Worm (Caenorhabditis elegans) whole organism, early embryonic: Measurements from ENCODE around the gene srsx-6.

Source experiments
- B0310.2 ChIP-seq: sonication (generic microtip); optimal IDR thresholded peaks from 2 replicates; lab custom pipeline; 2016; ENCODE audit warnings: mild to moderate bottlenecking, missing genetic modification characterization, missing compliant biosample characterization
- F13C5.2 ChIP-seq: sonication (generic microtip); optimal IDR thresholded peaks from 2 replicates; lab custom pipeline; 2017; ENCODE audit warnings: mild to moderate bottlenecking, missing genetic modification characterization, inconsistent platforms, missing compliant biosample characterization
- aly-1 ChIP-seq: sonication (generic microtip); optimal IDR thresholded peaks from 2 replicates; lab custom pipeline; 2016; ENCODE audit warnings: missing genetic modification characterization, missing compliant biosample characterization
- ama-1 ChIP-seq: fragments of 150-350 bp; optimal IDR thresholded peaks from 2 replicates; lab custom pipeline; 2014
- ceh-13 ChIP-seq: fragments of 200-800 bp; sonication (Bioruptor generic); optimal IDR thresholded peaks from 2 replicates; lab custom pipeline; 2018; ENCODE audit warnings: mild to moderate bottlenecking, missing genetic modification characterization, missing compliant biosample characterization
- ceh-36 ChIP-seq: sonication (generic microtip); optimal IDR thresholded peaks from 2 replicates; lab custom pipeline; 2016; ENCODE audit warnings: missing genetic modification characterization, inconsistent platforms, missing compliant biosample characterization
- ets-7 ChIP-seq: sonication (generic microtip); optimal IDR thresholded peaks from 2 replicates; lab custom pipeline; 2016; ENCODE audit warnings: missing genotype, missing genetic modification characterization, missing compliant biosample characterization
- flt-1 ChIP-seq: fragments of 200-800 bp; sonication (Bioruptor generic); IDR thresholded peaks from 2 replicates; pipeline ENCODE4 v1.3.6; 2022; ENCODE audit warnings: missing genetic modification characterization, missing compliant biosample characterization
- hmbx-1 ChIP-seq: sonication (generic microtip); optimal IDR thresholded peaks from 2 replicates; lab custom pipeline; 2016; ENCODE audit warnings: mild to moderate bottlenecking, missing genetic modification characterization, missing compliant biosample characterization
- hmg-4 ChIP-seq: fragments of 200-800 bp; sonication (Bioruptor generic); optimal IDR thresholded peaks from 2 replicates; lab custom pipeline; 2018; ENCODE audit warnings: mild to moderate bottlenecking, missing genetic modification characterization, missing compliant biosample characterization
- hnd-1 ChIP-seq: sonication (generic microtip); optimal IDR thresholded peaks from 2 replicates; lab custom pipeline; 2016; ENCODE audit warnings: missing genetic modification characterization, missing compliant biosample characterization
- pes-1 ChIP-seq: fragments of 200-800 bp; sonication (Bioruptor generic); IDR thresholded peaks from 2 replicates; pipeline ENCODE4 v1.3.6; 2022; ENCODE audit warnings: missing genetic modification reagents, missing genetic modification characterization, missing compliant biosample characterization
- scrt-1 ChIP-seq: fragments of 200-800 bp; sonication (Bioruptor generic); IDR thresholded peaks from 2 replicates; pipeline ENCODE4 v1.3.6; 2022; ENCODE audit warnings: missing genetic modification characterization, missing compliant biosample characterization
- sea-1 ChIP-seq: fragments of 200-800 bp; sonication (Bioruptor generic); conservative IDR thresholded peaks from 2 replicates; pipeline ENCODE4 v1.3.6; 2022; ENCODE audit warnings: missing genetic modification characterization, missing compliant biosample characterization
- tbx-11 ChIP-seq: fragments of 200-800 bp; sonication (Bioruptor generic); IDR thresholded peaks from 2 replicates; pipeline ENCODE4 v1.3.6; 2022; ENCODE audit warnings: missing genetic modification characterization, missing compliant biosample characterization
- tbx-37 ChIP-seq: fragments of 200-800 bp; sonication (Bioruptor generic); conservative IDR thresholded peaks from 2 replicates; pipeline ENCODE4 v1.3.6; 2022; ENCODE audit warnings: missing genetic modification reagents, missing genetic modification characterization, missing compliant biosample characterization
- tra-4 ChIP-seq: sonication (generic microtip); optimal IDR thresholded peaks from 2 replicates; lab custom pipeline; 2017; ENCODE audit warnings: missing genetic modification characterization, missing compliant biosample characterization

Gene srsx-6

ce11 chrV:7926784-7927183 is at the start of gene srsx-6:
srsx-6 (plus strand) TSS chrV:7927084.
- TF ChIP-seq tra-4 (no peak), aly-1 (tag; lab: Kevin White, UChicago) (no peak)

DNA sequence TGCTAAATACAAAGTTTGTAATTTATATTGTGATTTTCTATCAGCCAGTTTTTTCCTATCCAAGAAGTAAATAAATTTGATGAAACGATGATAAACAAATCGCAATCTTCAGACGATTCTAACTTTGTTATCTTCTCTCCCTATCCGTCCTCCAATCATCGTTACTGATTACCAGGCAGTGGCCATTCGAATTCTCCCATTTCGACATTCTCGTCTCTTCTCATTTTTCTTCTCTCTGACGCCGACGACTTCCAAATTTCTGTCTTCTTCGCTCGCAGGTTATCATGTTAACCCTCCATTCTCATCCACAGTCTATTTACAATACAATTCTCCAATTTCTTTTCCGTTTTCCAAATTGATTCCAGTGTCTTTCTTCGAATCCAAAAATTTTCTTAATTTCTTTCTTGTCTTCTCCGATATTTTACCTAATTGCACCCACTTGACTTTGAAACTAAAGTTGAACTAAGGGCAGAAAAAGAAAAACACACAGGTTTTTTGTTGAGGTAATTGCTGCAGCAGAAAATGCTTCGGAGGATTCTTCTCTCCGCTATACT is 48.4 kb upstream of the srsx-6 start, which contains the start of gene F40A3.2:
Gene F40A3.2, plus strand, starts transcription at position 504 of the 554 bp plus-strand sequence.
- no peak for TF ChIP-seq B0310.2
- no peak for TF ChIP-seq tra-4
- TF ChIP-seq ceh-36 (tag; lab: Kevin White, UChicago), result no peak
- no peak for TF ChIP-seq F13C5.2 (tag; lab: Kevin White, UChicago)

ce11 chrV:7884441-7884840 is 42.4 kb upstream of the srsx-6 start:
- TF ChIP-seq hmg-4 (GFP tag; lab: Kevin White, UChicago) (no peak), F13C5.2 (tag; lab: Kevin White, UChicago) (no peak), scrt-1 (GFP tag; lab: Robert Waterston, UW) (no peak), ceh-13 (GFP tag; lab: Kevin White, UChicago) (no peak), ets-7 (tag; lab: Kevin White, UChicago) (no peak), tra-4 (no peak), tbx-37 (GFP tag; lab: Robert Waterston, UW) (no peak), hmbx-1 (tag; lab: Kevin White, UChicago) (no peak), B0310.2 (no peak), aly-1 (tag; lab: Kevin White, UChicago) (no peak)

- no peak for TF ChIP-seq tbx-37 (GFP tag; lab: Robert Waterston, UW)
Measured at ce11 chrV:7888036-7888435, 38.8 kb upstream of the srsx-6 start.

ce11 chrV:7891230-7891629 is 35.7 kb upstream of the srsx-6 start, which contains the start of gene F40A3.1:
F40A3.1 (plus strand) TSS chrV:7891530.
- no peak for TF ChIP-seq ets-7 (tag; lab: Kevin White, UChicago)
- TF ChIP-seq tbx-11 (GFP tag; lab: Robert Waterston, UW), result no peak
- no peak for TF ChIP-seq ama-1 (lab: Kevin White, UChicago)
- TF ChIP-seq F13C5.2 (tag; lab: Kevin White, UChicago), result no peak
- no peak for TF ChIP-seq hnd-1 (tag; lab: Kevin White, UChicago)
- TF ChIP-seq ceh-36 (tag; lab: Kevin White, UChicago), result no peak
- no peak for TF ChIP-seq flt-1 (GFP tag; lab: Robert Waterston, UW)
- TF ChIP-seq B0310.2, result no peak
- no peak for TF ChIP-seq ceh-13 (GFP tag; lab: Kevin White, UChicago)
- TF ChIP-seq tbx-37 (GFP tag; lab: Robert Waterston, UW), result no peak
- TF ChIP-seq sea-1 (GFP tag; lab: Robert Waterston, UW), result no peak
- TF ChIP-seq tra-4, result no peak
- no peak for TF ChIP-seq hmbx-1 (tag; lab: Kevin White, UChicago)
- TF ChIP-seq pes-1 (GFP tag; lab: Robert Waterston, UW), result no peak
- TF ChIP-seq scrt-1 (GFP tag; lab: Robert Waterston, UW), result no peak
- no peak for TF ChIP-seq hmg-4 (GFP tag; lab: Kevin White, UChicago)
- TF ChIP-seq aly-1 (tag; lab: Kevin White, UChicago), result no peak

DNA sequence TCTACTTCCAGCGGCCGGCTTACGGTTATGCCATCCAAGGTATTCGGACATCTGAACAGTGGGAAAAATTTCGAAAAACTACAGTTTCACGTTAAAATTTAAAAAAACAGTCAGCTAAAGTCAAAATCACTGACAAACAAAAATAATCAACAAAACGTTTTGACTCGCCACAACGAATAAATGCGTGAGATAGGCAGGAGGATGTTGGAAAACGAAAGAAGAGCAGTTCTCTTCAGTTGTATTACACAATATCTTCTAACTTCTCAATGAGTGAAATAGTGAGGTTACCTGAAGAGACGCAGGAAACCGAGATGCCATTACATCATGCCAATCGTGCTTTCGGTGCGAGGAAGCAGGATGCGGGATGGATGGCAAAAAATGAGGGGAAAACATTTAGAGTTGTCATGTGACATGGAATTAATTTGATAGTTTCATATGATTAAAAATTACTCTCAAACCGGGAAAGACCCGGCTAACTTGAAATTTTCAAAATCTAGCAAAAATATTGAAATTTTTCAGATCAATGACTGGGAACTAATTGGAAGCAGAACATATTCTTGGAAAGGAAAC is 33.0 kb upstream of the srsx-6 start, which contains the start of gene F40A3.6:
Gene F40A3.6, minus strand, starts transcription at position 51 of the 570 bp plus-strand sequence.
- TF ChIP-seq aly-1 (tag; lab: Kevin White, UChicago) (no peak), hnd-1 (tag; lab: Kevin White, UChicago) (no peak), ceh-13 (GFP tag; lab: Kevin White, UChicago) (no peak), hmg-4 (GFP tag; lab: Kevin White, UChicago) (no peak), tbx-37 (GFP tag; lab: Robert Waterston, UW) (no peak), ama-1 (lab: Kevin White, UChicago) (no peak), pes-1 (GFP tag; lab: Robert Waterston, UW) (no peak), B0310.2 (no peak), sea-1 (GFP tag; lab: Robert Waterston, UW) (no peak), tbx-11 (GFP tag; lab: Robert Waterston, UW) (no peak), flt-1 (GFP tag; lab: Robert Waterston, UW) (no peak), hmbx-1 (tag; lab: Kevin White, UChicago) (no peak), ceh-36 (tag; lab: Kevin White, UChicago) (no peak), tra-4 (no peak), scrt-1 (GFP tag; lab: Robert Waterston, UW) (no peak), ets-7 (tag; lab: Kevin White, UChicago) (no peak), F13C5.2 (tag; lab: Kevin White, UChicago) (no peak)

DNA sequence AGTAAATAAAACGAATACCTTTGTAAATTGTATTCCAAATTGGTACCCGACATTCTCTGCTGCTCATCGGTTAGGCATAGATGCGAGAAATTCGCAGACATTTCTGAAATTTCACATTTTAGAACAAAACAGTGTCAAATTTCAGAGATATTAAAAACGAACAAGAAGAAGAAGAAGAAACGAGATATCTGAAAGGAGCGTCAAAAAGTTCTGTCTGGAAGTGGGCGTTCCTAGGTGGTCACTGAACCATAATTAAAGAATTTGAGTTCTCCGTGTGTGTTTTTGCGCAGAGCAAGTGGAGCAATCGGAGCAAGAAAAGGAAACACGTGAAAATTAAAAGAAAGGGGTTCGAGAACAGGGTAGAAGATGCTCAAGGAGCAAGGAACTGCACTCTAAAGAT is 27.1 kb upstream of the srsx-6 start, which contains the start of gene F40A3.7:
Gene F40A3.7, minus strand, starts transcription at position 101 of the 400 bp plus-strand sequence.
- no peak for TF ChIP-seq hnd-1 (tag; lab: Kevin White, UChicago)
- no peak for TF ChIP-seq ceh-13 (GFP tag; lab: Kevin White, UChicago)
- no peak for TF ChIP-seq pes-1 (GFP tag; lab: Robert Waterston, UW)
- TF ChIP-seq hmg-4 (GFP tag; lab: Kevin White, UChicago), result no peak
- no peak for TF ChIP-seq tra-4
- TF ChIP-seq B0310.2, result no peak
- no peak for TF ChIP-seq scrt-1 (GFP tag; lab: Robert Waterston, UW)
- TF ChIP-seq ama-1 (lab: Kevin White, UChicago), result no peak
- no peak for TF ChIP-seq ets-7 (tag; lab: Kevin White, UChicago)
- TF ChIP-seq aly-1 (tag; lab: Kevin White, UChicago), result no peak
- no peak for TF ChIP-seq F13C5.2 (tag; lab: Kevin White, UChicago)
- no peak for TF ChIP-seq tbx-11 (GFP tag; lab: Robert Waterston, UW)
- no peak for TF ChIP-seq tbx-37 (GFP tag; lab: Robert Waterston, UW)
